Fruit fly (Drosophila melanogaster): ENCODE data around the gene CG15531.

CG15531 gene

DNA sequence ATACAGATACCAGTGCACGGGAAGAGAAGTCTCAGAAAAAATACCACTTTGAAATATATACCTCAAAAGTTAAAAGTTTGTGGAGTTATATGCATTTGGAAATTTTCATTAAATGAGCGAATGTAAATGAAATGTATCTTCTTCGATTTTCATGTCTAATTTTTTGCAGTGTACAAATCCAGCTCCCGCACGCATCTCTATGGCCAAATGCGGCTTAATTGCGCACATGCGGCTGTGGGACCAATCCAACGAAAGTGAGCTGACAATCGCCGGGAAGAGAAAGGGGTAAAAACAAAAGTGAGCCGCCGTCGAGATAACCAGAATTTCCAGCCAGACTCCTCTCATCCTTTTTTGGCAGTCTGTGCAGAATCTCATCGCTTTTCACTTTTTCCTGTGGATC lies 31.9 kb downstream of the CG15531 start (continued):
- TF ChIP-seq oc (tag; optimal IDR thresholded peaks at IDR 0.05), result peak; percentile 80
- no peak for TF ChIP-seq CG34224 (GFP tag; IDR thresholded peaks at IDR 0.05; ENCODE audit: partially characterized antibody)
- TF ChIP-seq Oli (tag; optimal IDR thresholded peaks at IDR 0.05), result peak; percentile 28
- no peak for TF ChIP-seq CG10462 (GFP tag; optimal IDR thresholded peaks at IDR 0.05)
- TF ChIP-seq CG7271 (tag; optimal IDR thresholded peaks at IDR 0.05), result no peak
- peak; percentile 29 for TF ChIP-seq lab (GFP tag; optimal IDR thresholded peaks at IDR 0.05)
- TF ChIP-seq Sry-β (GFP tag; optimal IDR thresholded peaks at IDR 0.05), result no peak
- no peak for TF ChIP-seq CG11504 (tag; optimal IDR thresholded peaks at IDR 0.05)
- no peak for TF ChIP-seq vnd (GFP tag; IDR thresholded peaks at IDR 0.05; ENCODE audit: partially characterized antibody)
- TF ChIP-seq aop (GFP tag; IDR thresholded peaks at IDR 0.05), result no peak
- TF ChIP-seq sens (GFP tag), result peak; percentile 81
- no peak for TF ChIP-seq peb (GFP tag; IDR thresholded peaks at IDR 0.05)
- no peak for TF ChIP-seq lov (optimal IDR thresholded peaks at IDR 0.05)
- no peak for TF ChIP-seq lov (GFP tag; IDR thresholded peaks at IDR 0.05)
- TF ChIP-seq hth (optimal IDR thresholded peaks at IDR 0.05), result no peak
- TF ChIP-seq CG30403 (GFP tag; optimal IDR thresholded peaks at IDR 0.05), result peak; percentile 32
- TF ChIP-seq CG6854 (GFP tag; optimal IDR thresholded peaks at IDR 0.05), result no peak
- no peak for TF ChIP-seq dimm (GFP tag; IDR thresholded peaks at IDR 0.05)
- no peak for TF ChIP-seq Sry-δ (GFP tag; optimal IDR thresholded peaks at IDR 0.05)
- no peak for TF ChIP-seq insv (GFP tag; optimal IDR thresholded peaks at IDR 0.05)
- no peak for TF ChIP-seq jumu (GFP tag; optimal IDR thresholded peaks at IDR 0.05)
- TF ChIP-seq chinmo (GFP tag; IDR thresholded peaks at IDR 0.05; ENCODE audit: partially characterized antibody), result no peak
- no peak for TF ChIP-seq CG9727 (GFP tag; optimal IDR thresholded peaks at IDR 0.05)
- TF ChIP-seq ro (GFP tag; IDR thresholded peaks at IDR 0.05), result no peak
- no peak for TF ChIP-seq yki (optimal IDR thresholded peaks at IDR 0.05)
- no peak for TF ChIP-seq CG15073 (GFP tag; optimal IDR thresholded peaks at IDR 0.05)
- TF ChIP-seq Dll (GFP tag; IDR thresholded peaks at IDR 0.05; ENCODE audit: partially characterized antibody), result no peak
- TF ChIP-seq Deaf1 (tag; optimal IDR thresholded peaks at IDR 0.05), result no peak
- TF ChIP-seq CG6254 (GFP tag; optimal IDR thresholded peaks at IDR 0.05), result peak; percentile 10
- TF ChIP-seq crp (GFP tag; optimal IDR thresholded peaks at IDR 0.05), result no peak
- TF ChIP-seq cato (GFP tag; optimal IDR thresholded peaks at IDR 0.05; ENCODE audit: borderline replicate concordance), result no peak
- peak; percentile 86 for TF ChIP-seq Drgx (GFP tag; IDR thresholded peaks at IDR 0.05)
- no peak for TF ChIP-seq gcm (GFP tag; optimal IDR thresholded peaks at IDR 0.05)
- TF ChIP-seq Awh (GFP tag; IDR thresholded peaks at IDR 0.05), result peak; percentile 34; the same call in 1 of the 2 replicates
- TF ChIP-seq Lhr (GFP tag; optimal IDR thresholded peaks at IDR 0.05), result no peak
- no peak for TF ChIP-seq pb (GFP tag; optimal IDR thresholded peaks at IDR 0.05)
- TF ChIP-seq slou (GFP tag; optimal IDR thresholded peaks at IDR 0.05), result no peak
- TF ChIP-seq Gug (GFP tag; IDR thresholded peaks at IDR 0.05), result no peak
- TF ChIP-seq btn (GFP tag; optimal IDR thresholded peaks at IDR 0.05), result peak; percentile 27
- TF ChIP-seq Eip74EF (GFP tag; optimal IDR thresholded peaks at IDR 0.05), result peak in 1 of 2 experiments; percentile 42
- no peak for TF ChIP-seq wek (GFP tag; optimal IDR thresholded peaks at IDR 0.05)
- peak; percentile 25 for TF ChIP-seq grau (tag; optimal IDR thresholded peaks at IDR 0.05)
- TF ChIP-seq CG5180 (GFP tag; optimal IDR thresholded peaks at IDR 0.05), result no peak
- no peak for TF ChIP-seq CG8281 (tag; optimal IDR thresholded peaks at IDR 0.05)
- TF ChIP-seq CG17328 (GFP tag; IDR thresholded peaks at IDR 0.05), result peak; percentile 53
- peak; percentile 32 for TF ChIP-seq Xbp1 (GFP tag; optimal IDR thresholded peaks at IDR 0.05)
- TF ChIP-seq so (GFP tag; IDR thresholded peaks at IDR 0.05), result peak; percentile 77; the same call in 2 of the 3 replicates
- no peak for TF ChIP-seq dan (GFP tag; IDR thresholded peaks at IDR 0.05)
- TF ChIP-seq CG18599 (GFP tag; optimal IDR thresholded peaks at IDR 0.05), result peak; percentile 10
- TF ChIP-seq tgo (GFP tag; IDR thresholded peaks at IDR 0.05), result 0 out of 3 replicates have a peak, but pooled peaks have one; percentile 26
- TF ChIP-seq CG17359 (tag; optimal IDR thresholded peaks at IDR 0.05), result peak; percentile 43

All from whole organism, embryonic.